Worm (Caenorhabditis elegans) whole organism, L2 larva: ENCODE measurements around the gene M02D8.2.

Experiments
- C34F6.9 ChIP-seq: fragments of 150-350 bp; optimal IDR thresholded peaks from 2 replicates; lab custom pipeline; 2014; ENCODE audit warnings: missing biosample characterization, missing genetic modification characterization
- R02D3.7 ChIP-seq: fragments of 150-350 bp; optimal IDR thresholded peaks from 2 replicates; lab custom pipeline; 2014; ENCODE audit warnings: missing biosample characterization, missing genetic modification characterization
- aly-2 ChIP-seq: fragments of 150-350 bp; optimal IDR thresholded peaks from 2 replicates; lab custom pipeline; 2014; ENCODE audit warnings: missing biosample characterization, missing genetic modification characterization
- lin-13 ChIP-seq: fragments of 150-350 bp; optimal IDR thresholded peaks from 2 replicates; lab custom pipeline; 2014; ENCODE audit warnings: missing biosample characterization, missing genetic modification reagents, missing genetic modification characterization
- lin-39 ChIP-seq: fragments of 150-350 bp; optimal IDR thresholded peaks from 2 replicates; lab custom pipeline; 2014; ENCODE audit warnings: missing biosample characterization, missing genetic modification reagents, missing genetic modification characterization
- nhr-10 ChIP-seq: sonication (generic microtip); optimal IDR thresholded peaks from 2 replicates; lab custom pipeline; 2017; ENCODE audit warnings: missing biosample characterization, missing genetic modification characterization
- nhr-12 ChIP-seq: fragments of 150-350 bp; optimal IDR thresholded peaks from 2 replicates; lab custom pipeline; 2014; ENCODE audit warnings: missing biosample characterization, missing genetic modification characterization
- nhr-23 ChIP-seq: fragments of 150-350 bp; optimal IDR thresholded peaks from 2 replicates; lab custom pipeline; 2014; ENCODE audit warnings: missing biosample characterization, missing genetic modification reagents, missing genetic modification characterization
- sma-9 ChIP-seq, 2 experiments: fragments of 150-350 bp in 1 of 2; sonication (generic microtip) in 1 of 2; optimal IDR thresholded peaks; 2 replicates each; lab custom pipeline; 2014 to 2016; ENCODE audit warnings: missing genetic modification characterization in 2 of 2, mild to moderate bottlenecking in 1 of 2, missing biosample characterization in 1 of 2, missing compliant biosample characterization in 1 of 2, missing genetic modification reagents in 1 of 2, moderate library complexity in 1 of 2
- unc-62 ChIP-seq: fragments of 150-350 bp; optimal IDR thresholded peaks from 2 replicates; lab custom pipeline; 2014; ENCODE audit warnings: missing biosample characterization, missing genetic modification reagents, missing genetic modification characterization
- zag-1 ChIP-seq: fragments of 150-350 bp; optimal IDR thresholded peaks from 2 replicates; lab custom pipeline; 2014; ENCODE audit warnings: missing biosample characterization, missing genetic modification characterization

DNA sequence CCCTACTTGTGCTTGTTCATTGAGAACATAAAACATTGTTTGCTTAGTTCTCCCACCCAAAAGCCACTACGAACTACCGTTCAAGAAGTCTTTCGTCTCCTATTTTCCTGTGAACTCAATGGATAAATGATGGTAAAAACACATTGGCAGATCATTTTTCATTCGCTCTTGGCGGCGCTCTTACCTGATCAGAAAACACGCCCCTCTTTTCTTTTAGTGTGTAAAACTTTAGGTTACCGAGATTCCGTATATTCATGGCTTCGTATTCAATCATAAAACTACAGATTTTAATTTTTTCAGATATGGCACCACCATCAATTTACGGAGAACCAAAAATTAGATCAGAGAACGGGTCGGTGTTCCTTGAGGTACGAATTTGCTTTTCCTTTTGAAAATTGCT is 24.1 kb downstream of the M02D8.2 start, which contains the start of gene zig-12:
- TF ChIP-seq lin-39 (tag; lab: Kevin White, UChicago) = no peak
- TF ChIP-seq nhr-12 = no peak
- no peak for TF ChIP-seq R02D3.7 (tag; lab: Kevin White, UChicago)
- no peak for TF ChIP-seq C34F6.9 (tag; lab: Kevin White, UChicago)
- TF ChIP-seq lin-13 (GFP tag; lab: Kevin White, UChicago) = no peak
- no peak for TF ChIP-seq nhr-10 (tag; lab: Kevin White, UChicago)
- TF ChIP-seq zag-1 (tag; lab: Kevin White, UChicago) = no peak
- TF ChIP-seq nhr-23 = no peak
- TF ChIP-seq aly-2 (tag; lab: Kevin White, UChicago) = no peak
- TF ChIP-seq sma-9 (GFP tag; optimal IDR thresholded peaks at IDR 0.05; lab: Kevin White, UChicago) = no peak
- no peak for TF ChIP-seq sma-9 (tag; optimal IDR thresholded peaks at IDR 0.05; lab: Kevin White, UChicago)
- TF ChIP-seq unc-62 (GFP tag; lab: Kevin White, UChicago) = no peak
